Fruit fly (Drosophila melanogaster): ENCODE data around the gene CG17896.
A peak's percentile ranks its signal among the peaks of the same experiment; 100 is the strongest.

CG17896 gene

dm6 chrX:470626-471025, 22.7 kb downstream of the CG17896 start, which contains the start of gene CG32816:
TSS of gene CG32816 (minus strand) at chrX:470726.
- TF ChIP-seq Ets96B (tag; optimal IDR thresholded peaks at IDR 0.05) (no peak), lz (GFP tag; optimal IDR thresholded peaks at IDR 0.05) (no peak), CG7368 (GFP tag; optimal IDR thresholded peaks at IDR 0.05) (no peak), Eip75B (GFP tag; optimal IDR thresholded peaks at IDR 0.05) (no peak), CG3032 (tag; optimal IDR thresholded peaks at IDR 0.05) (no peak), Hr39 (GFP tag; optimal IDR thresholded peaks at IDR 0.05) (no peak), CG4318 (GFP tag; optimal IDR thresholded peaks at IDR 0.05) (no peak), fkh (GFP tag; optimal IDR thresholded peaks at IDR 0.05) (no peak), Lpt (GFP tag; optimal IDR thresholded peaks at IDR 0.05) (no peak), CG11902 (GFP tag; optimal IDR thresholded peaks at IDR 0.05) (no peak), Met (GFP tag; optimal IDR thresholded peaks at IDR 0.05) (no peak), Eip78C (GFP tag) (no peak), CG8119 (GFP tag; IDR thresholded peaks at IDR 0.05) (no peak), svp (GFP tag) (no peak), topi (GFP tag; optimal IDR thresholded peaks at IDR 0.05) (no peak), dsx (GFP tag; optimal IDR thresholded peaks at IDR 0.05; ENCODE audit: poor library complexity, severe bottlenecking) (no peak), CG10631 (GFP tag; optimal IDR thresholded peaks at IDR 0.05) (no peak), OdsH (GFP tag; optimal IDR thresholded peaks at IDR 0.05) (no peak), Gug (GFP tag; IDR thresholded peaks at IDR 0.05) (no peak), Sox15 (GFP tag; optimal IDR thresholded peaks at IDR 0.05) (no peak)

dm6 chrX:469235-469634, 24.1 kb downstream of the CG17896 start, which contains the start of gene Cyp4g1:
TSS of gene Cyp4g1 (minus strand) at chrX:469335.
- TF ChIP-seq CG8319 (GFP tag; optimal IDR thresholded peaks at IDR 0.05) (no peak), fd85E (GFP tag; optimal IDR thresholded peaks at IDR 0.05) (no peak), net (GFP tag; optimal IDR thresholded peaks at IDR 0.05) (no peak), lz (GFP tag; optimal IDR thresholded peaks at IDR 0.05) (no peak), CG8119 (GFP tag; IDR thresholded peaks at IDR 0.05) (no peak), CG32006 (GFP tag; optimal IDR thresholded peaks at IDR 0.05) (no peak), CG8632 (GFP tag; optimal IDR thresholded peaks at IDR 0.05) (no peak), CG6854 (GFP tag; optimal IDR thresholded peaks at IDR 0.05) (no peak), Eip78C (GFP tag) (no peak)

DNA sequence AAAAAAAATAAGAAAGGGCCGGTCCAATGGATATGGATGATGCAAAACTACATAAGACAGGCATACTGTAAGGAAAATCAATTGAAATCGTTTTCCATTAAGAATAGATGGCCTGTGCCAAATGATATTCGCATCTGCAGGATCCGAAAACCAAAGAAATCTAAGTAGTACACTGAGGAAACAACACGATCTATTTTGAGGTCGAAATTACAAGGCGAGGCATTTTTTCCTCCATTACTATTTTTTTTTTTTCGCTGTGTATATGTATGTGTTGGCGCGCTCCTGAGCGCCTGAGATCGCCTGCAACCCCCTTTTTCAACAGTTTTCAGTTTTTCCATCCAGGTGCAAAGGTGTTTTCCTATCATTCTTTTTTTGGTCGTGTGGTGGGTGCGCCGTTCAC, 29.4 kb downstream of the CG17896 start:
- no peak for TF ChIP-seq Sox14 (GFP tag; optimal IDR thresholded peaks at IDR 0.05)

DNA sequence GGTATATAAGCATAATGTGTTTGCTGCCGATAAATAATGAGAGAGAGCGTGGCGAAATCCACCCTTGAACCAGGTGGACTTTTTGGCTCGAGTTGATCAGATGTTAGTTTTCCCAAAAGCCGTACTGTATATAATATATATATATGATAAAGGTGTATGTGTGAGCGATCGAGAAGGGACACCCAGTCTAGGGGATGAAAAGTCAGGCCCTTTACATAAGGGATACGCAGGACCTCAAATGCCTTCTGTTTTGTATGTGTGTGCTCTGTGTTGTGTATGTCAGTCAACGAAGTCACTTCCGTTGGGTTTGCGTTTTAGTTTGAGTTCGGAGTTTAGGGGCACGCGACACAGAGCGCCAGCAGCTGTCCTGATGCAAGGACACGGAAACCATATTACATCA, 32.8 kb downstream of the CG17896 start, which contains the start of gene ase:
TSS of gene ase (plus strand) at position 301 of the 400 bp plus-strand sequence.
- no peak for TF ChIP-seq acj6 (GFP tag; optimal IDR thresholded peaks at IDR 0.05)
- TF ChIP-seq CG10631 (GFP tag; optimal IDR thresholded peaks at IDR 0.05) = no peak
- no peak for TF ChIP-seq ss (GFP tag; optimal IDR thresholded peaks at IDR 0.05)
- TF ChIP-seq Hr39 (GFP tag; optimal IDR thresholded peaks at IDR 0.05) = no peak
- TF ChIP-seq Ets96B (tag; optimal IDR thresholded peaks at IDR 0.05) = no peak
- no peak for TF ChIP-seq Blimp-1 (GFP tag; optimal IDR thresholded peaks at IDR 0.05)
- no peak for TF ChIP-seq Gug (GFP tag; IDR thresholded peaks at IDR 0.05)
- no peak for TF ChIP-seq CG11762 (GFP tag; optimal IDR thresholded peaks at IDR 0.05; ENCODE audit: insufficient read depth)
- TF ChIP-seq Met (GFP tag; optimal IDR thresholded peaks at IDR 0.05) = no peak
- TF ChIP-seq CG8632 (GFP tag; optimal IDR thresholded peaks at IDR 0.05) = no peak
- no peak for TF ChIP-seq cyc (GFP tag; optimal IDR thresholded peaks at IDR 0.05)
- TF ChIP-seq Lpt (GFP tag; optimal IDR thresholded peaks at IDR 0.05) = no peak
- TF ChIP-seq net (GFP tag; optimal IDR thresholded peaks at IDR 0.05) = no peak
- no peak for TF ChIP-seq pdm3 (GFP tag; optimal IDR thresholded peaks at IDR 0.05)
- TF ChIP-seq salr (GFP tag; optimal IDR thresholded peaks at IDR 0.05) = no peak
- no peak for TF ChIP-seq CG7368 (GFP tag; optimal IDR thresholded peaks at IDR 0.05)
- TF ChIP-seq svp (GFP tag) = no peak
- no peak for TF ChIP-seq CG11902 (GFP tag; optimal IDR thresholded peaks at IDR 0.05)
- TF ChIP-seq dsx (GFP tag; optimal IDR thresholded peaks at IDR 0.05; ENCODE audit: poor library complexity, severe bottlenecking) = no peak

DNA sequence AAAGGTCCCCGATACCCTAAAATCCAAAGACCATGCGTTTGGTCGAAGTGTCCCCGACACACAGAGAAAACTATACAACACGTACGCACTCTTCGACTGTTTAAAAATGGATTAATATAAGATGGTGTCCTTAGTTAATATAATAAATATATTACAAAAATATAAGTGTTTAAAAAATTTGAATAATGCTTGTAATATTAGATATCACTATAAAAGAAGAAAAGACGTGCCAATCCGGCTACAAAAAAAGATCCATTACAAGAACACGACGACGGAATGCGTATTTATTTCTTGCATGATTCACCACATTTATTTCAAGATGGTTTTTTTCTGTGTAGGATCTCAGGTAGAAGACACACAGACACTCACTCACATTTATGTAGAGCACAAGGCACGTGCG, 35.5 kb downstream of the CG17896 start:
- TF ChIP-seq svp (GFP tag) (peak; percentile 57), achi (GFP tag; optimal IDR thresholded peaks at IDR 0.05) (no peak), eg (GFP tag; IDR thresholded peaks at IDR 0.05) (no peak), Eip78C (GFP tag) (peak; percentile 31), CG3919 (GFP tag; optimal IDR thresholded peaks at IDR 0.05) (no peak), ss (GFP tag; optimal IDR thresholded peaks at IDR 0.05) (no peak), Hr4 (GFP tag; optimal IDR thresholded peaks at IDR 0.05) (no peak), Blimp-1 (GFP tag; optimal IDR thresholded peaks at IDR 0.05) (no peak), Sox102F (GFP tag; optimal IDR thresholded peaks at IDR 0.05) (no peak), Eip93F (GFP tag; optimal IDR thresholded peaks at IDR 0.05) (no peak), CG10669 (GFP tag; optimal IDR thresholded peaks at IDR 0.05) (no peak), net (GFP tag; optimal IDR thresholded peaks at IDR 0.05) (no peak)
